Worm (Caenorhabditis elegans): ENCODE measurements around the gene Y41G9A.17.

DNA sequence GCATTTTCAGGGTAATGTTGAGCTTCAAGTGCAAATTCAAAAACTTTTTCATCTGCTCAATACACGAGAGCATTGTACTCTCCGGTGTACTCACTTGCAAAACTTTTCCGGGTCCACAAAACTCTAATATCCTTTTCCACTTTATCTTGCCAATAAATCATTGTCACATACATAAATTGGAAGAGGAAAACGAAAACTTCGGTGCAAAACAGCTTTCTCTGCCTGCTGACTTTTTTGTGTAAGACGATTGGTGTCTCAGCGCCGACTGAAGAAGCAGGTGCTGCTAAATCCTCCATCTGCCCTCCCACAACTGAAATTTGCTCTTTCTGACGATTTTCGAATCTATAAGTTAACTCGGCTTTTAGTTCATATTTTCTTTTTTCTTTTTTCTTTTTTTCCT is 24.1 kb downstream of the Y41G9A.17 start:
- TF ChIP-seq ztf-29 (GFP tag; IDR thresholded peaks at IDR 0.05) (no peak), ref-1 (GFP tag; conservative IDR thresholded peaks at IDR 0.05) (no peak), ztf-23 (GFP tag; IDR thresholded peaks at IDR 0.05) (no peak), T22C8.4 (GFP tag; IDR thresholded peaks at IDR 0.05) (no peak), flt-1 (GFP tag; IDR thresholded peaks at IDR 0.05) (no peak)
